Worm (Caenorhabditis elegans): Measurements from ENCODE around the gene rab-1.

The rab-1 gene

ce11 chrV:1263078-1263732 is 584 bp downstream of the rab-1 start:
- TF ChIP-seq blmp-1 (tag; optimal IDR thresholded peaks at IDR 0.05) (no peak), elt-1 (tag; optimal IDR thresholded peaks at IDR 0.05; ENCODE audit: borderline replicate concordance, insufficient read depth) (no peak), mls-2 (tag; optimal IDR thresholded peaks at IDR 0.05) (no peak), mab-5 (tag; optimal IDR thresholded peaks at IDR 0.05) (no peak), tbx-8 (GFP tag; optimal IDR thresholded peaks at IDR 0.05) (no peak), lin-32 (GFP tag; optimal IDR thresholded peaks at IDR 0.05) (no peak), sem-2 (GFP tag; optimal IDR thresholded peaks at IDR 0.05) (no peak), ztf-11 (tag; optimal IDR thresholded peaks at IDR 0.05) (no peak), sptf-1 (tag; optimal IDR thresholded peaks at IDR 0.05) (no peak), nhr-2 (tag; optimal IDR thresholded peaks at IDR 0.05) (no peak)

- TF ChIP-seq unc-62 (GFP tag; optimal IDR thresholded peaks at IDR 0.05) = no peak
- TF ChIP-seq nhr-12 (tag; optimal IDR thresholded peaks at IDR 0.05) = no peak
- TF ChIP-seq unc-120 (tag; optimal IDR thresholded peaks at IDR 0.05; ENCODE audit: poor library complexity, severe bottlenecking) = no peak
- no peak for TF ChIP-seq mls-2 (tag; optimal IDR thresholded peaks at IDR 0.05)
- TF ChIP-seq elt-3 (tag; optimal IDR thresholded peaks at IDR 0.05) = no peak
- TF ChIP-seq flh-1 (GFP tag; optimal IDR thresholded peaks at IDR 0.05) = no peak
- no peak for TF ChIP-seq tbx-8 (GFP tag; optimal IDR thresholded peaks at IDR 0.05)
- TF ChIP-seq lin-13 (tag; optimal IDR thresholded peaks at IDR 0.05) = no peak
- TF ChIP-seq unc-39 (tag; optimal IDR thresholded peaks at IDR 0.05) = no peak
- TF ChIP-seq ham-2 (GFP tag; optimal IDR thresholded peaks at IDR 0.05) = no peak
- TF ChIP-seq nhr-28 (tag; optimal IDR thresholded peaks at IDR 0.05) = no peak
- TF ChIP-seq drap-1 (GFP tag; optimal IDR thresholded peaks at IDR 0.05) = no peak
These were observed 1.8 kb downstream of the rab-1 start for ce11 chrV:1262036-1262435.

ce11 chrV:1260042-1260441 is 3.7 kb downstream of the rab-1 start, which contains the start of gene C39F7.1:
TSS of gene C39F7.1 (plus strand) at chrV:1260342.
- no peak for TF ChIP-seq unc-120 (tag; optimal IDR thresholded peaks at IDR 0.05; ENCODE audit: poor library complexity, severe bottlenecking)
- no peak for TF ChIP-seq ham-2 (GFP tag; optimal IDR thresholded peaks at IDR 0.05)
- no peak for TF ChIP-seq elt-3 (tag; optimal IDR thresholded peaks at IDR 0.05)
- no peak for TF ChIP-seq lin-32 (GFP tag; optimal IDR thresholded peaks at IDR 0.05)
- no peak for TF ChIP-seq mls-2 (tag; optimal IDR thresholded peaks at IDR 0.05)
- no peak for TF ChIP-seq sptf-1 (tag; optimal IDR thresholded peaks at IDR 0.05)
- no peak for TF ChIP-seq nhr-28 (tag; optimal IDR thresholded peaks at IDR 0.05)
- TF ChIP-seq ceh-39 (tag; optimal IDR thresholded peaks at IDR 0.05) = no peak
- TF ChIP-seq lin-13 (tag; optimal IDR thresholded peaks at IDR 0.05) = no peak
- TF ChIP-seq blmp-1 (tag; optimal IDR thresholded peaks at IDR 0.05) = no peak
- TF ChIP-seq cnd-1 (tag; optimal IDR thresholded peaks at IDR 0.05) = no peak
- TF ChIP-seq drap-1 (GFP tag; optimal IDR thresholded peaks at IDR 0.05) = no peak
- no peak for TF ChIP-seq nhr-76 (tag; optimal IDR thresholded peaks at IDR 0.05)
- TF ChIP-seq unc-62 (GFP tag; optimal IDR thresholded peaks at IDR 0.05) = no peak
- no peak for TF ChIP-seq ceh-83 (GFP tag; optimal IDR thresholded peaks at IDR 0.05)

- TF ChIP-seq ces-1 (GFP tag; optimal IDR thresholded peaks at IDR 0.05) (peak; percentile 97), blmp-1 (tag; optimal IDR thresholded peaks at IDR 0.05) (no peak)
These were observed 11.0 kb downstream of the rab-1 start for ce11 chrV:1252794-1253193.

ce11 chrV:1244021-1244708 is 19.6 kb downstream of the rab-1 start:
- TF ChIP-seq ceh-83 (GFP tag; optimal IDR thresholded peaks at IDR 0.05) (no peak), M03D4.4 (tag; optimal IDR thresholded peaks at IDR 0.05) (no peak), bed-3 (GFP tag; optimal IDR thresholded peaks at IDR 0.05) (no peak), tbx-8 (GFP tag; optimal IDR thresholded peaks at IDR 0.05) (no peak), elt-3 (tag; optimal IDR thresholded peaks at IDR 0.05) (no peak), unc-39 (tag; optimal IDR thresholded peaks at IDR 0.05) (peak; percentile 14), blmp-1 (tag; optimal IDR thresholded peaks at IDR 0.05) (no peak), nhr-2 (tag; optimal IDR thresholded peaks at IDR 0.05) (peak; percentile 94), nhr-237 (tag; optimal IDR thresholded peaks at IDR 0.05) (no peak), nhr-76 (tag; optimal IDR thresholded peaks at IDR 0.05) (no peak), snpc-4 (tag; optimal IDR thresholded peaks at IDR 0.05) (no peak), pha-4 (tag; optimal IDR thresholded peaks at IDR 0.05) (no peak), lin-32 (GFP tag; optimal IDR thresholded peaks at IDR 0.05) (no peak), cnd-1 (tag; optimal IDR thresholded peaks at IDR 0.05) (peak; percentile 2), elt-1 (tag; optimal IDR thresholded peaks at IDR 0.05; ENCODE audit: borderline replicate concordance, insufficient read depth) (no peak), mab-5 (tag; optimal IDR thresholded peaks at IDR 0.05) (no peak), ces-1 (GFP tag; optimal IDR thresholded peaks at IDR 0.05) (peak; percentile 97), nhr-28 (tag; optimal IDR thresholded peaks at IDR 0.05) (no peak), zip-8 (tag; optimal IDR thresholded peaks at IDR 0.05) (peak; percentile 98)

Data from whole organism, mixed stage, embryonic.